Worm (Caenorhabditis elegans): Measurements from ENCODE around the gene C25F9.8.

DNA sequence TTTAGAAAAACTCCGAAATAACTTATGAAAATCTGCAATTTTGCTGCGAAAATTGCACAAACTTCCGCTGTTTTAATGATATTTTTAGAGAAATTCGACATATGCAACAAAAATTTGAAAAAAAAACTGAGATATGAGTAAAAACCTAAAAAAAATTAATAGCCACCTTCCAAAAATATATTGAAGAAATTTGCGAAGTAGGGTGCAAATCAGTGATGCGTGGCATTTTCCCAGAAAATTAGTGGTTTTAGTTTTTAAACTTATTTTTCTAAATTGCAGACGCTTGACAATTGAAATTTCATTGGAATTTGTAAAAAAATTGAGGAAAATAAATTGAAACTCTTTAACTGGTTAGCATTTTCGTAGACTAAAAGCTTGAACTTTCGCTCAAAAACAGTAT lies 4.0 kb downstream of the C25F9.8 start, which contains the start of gene C25F9.13:
- TF ChIP-seq sma-9 (GFP tag; optimal IDR thresholded peaks at IDR 0.05) (no peak), sma-9 (tag; optimal IDR thresholded peaks at IDR 0.05) (no peak), nhr-11 (tag; optimal IDR thresholded peaks at IDR 0.05) (no peak), nhr-12 (tag; optimal IDR thresholded peaks at IDR 0.05) (no peak), nhr-237 (tag; optimal IDR thresholded peaks at IDR 0.05) (no peak), ZK546.5 (tag; optimal IDR thresholded peaks at IDR 0.05) (no peak), unc-39 (tag; optimal IDR thresholded peaks at IDR 0.05) (no peak), zag-1 (tag; optimal IDR thresholded peaks at IDR 0.05) (no peak)

All from whole organism, L2 larva.